Fruit fly (Drosophila melanogaster): ENCODE results near the gene ph-p.

The ph-p gene

dm6 chrX:2135868-2136787 is 2.0 kb downstream of the ph-p start:
- no peak for TF ChIP-seq CG8478 (optimal IDR thresholded peaks at IDR 0.05)
- no peak for TF ChIP-seq Dll (optimal IDR thresholded peaks at IDR 0.05)
- no peak for TF ChIP-seq EcR (GFP tag; optimal IDR thresholded peaks at IDR 0.05)
- TF ChIP-seq pan (optimal IDR thresholded peaks at IDR 0.05): no peak

- TF ChIP-seq EcR (GFP tag; optimal IDR thresholded peaks at IDR 0.05) (no peak), pan (optimal IDR thresholded peaks at IDR 0.05) (peak; percentile 60)
Measured at dm6 chrX:2134965-2135758, 3.0 kb downstream of the ph-p start.

dm6 chrX:2134226-2134880 is 3.8 kb downstream of the ph-p start:
- TF ChIP-seq EcR (GFP tag; optimal IDR thresholded peaks at IDR 0.05) (no peak), CG8478 (optimal IDR thresholded peaks at IDR 0.05) (no peak), psq (optimal IDR thresholded peaks at IDR 0.05) (no peak), Dll (optimal IDR thresholded peaks at IDR 0.05) (no peak), usp (GFP tag; optimal IDR thresholded peaks at IDR 0.05) (no peak), pan (optimal IDR thresholded peaks at IDR 0.05) (no peak)

- peak; percentile 10 for TF ChIP-seq CG8478 (optimal IDR thresholded peaks at IDR 0.05)
- no peak for TF ChIP-seq psq (optimal IDR thresholded peaks at IDR 0.05)
- TF ChIP-seq Dll (optimal IDR thresholded peaks at IDR 0.05): no peak
Measured at dm6 chrX:2125527-2126088, 12.6 kb downstream of the ph-p start.

- no peak for TF ChIP-seq EcR (GFP tag; optimal IDR thresholded peaks at IDR 0.05)
- no peak for TF ChIP-seq psq (optimal IDR thresholded peaks at IDR 0.05)
- no peak for TF ChIP-seq pan (optimal IDR thresholded peaks at IDR 0.05)
- TF ChIP-seq usp (GFP tag; optimal IDR thresholded peaks at IDR 0.05): no peak
Measured at dm6 chrX:2123965-2124688, 14.0 kb downstream of the ph-p start.

- TF ChIP-seq Dll (optimal IDR thresholded peaks at IDR 0.05): peak; percentile 18
- peak in 1 of 2 experiments; percentile 43 for TF ChIP-seq EcR (GFP tag; optimal IDR thresholded peaks at IDR 0.05)
- no peak for TF ChIP-seq pan (optimal IDR thresholded peaks at IDR 0.05)
- TF ChIP-seq CG8478 (optimal IDR thresholded peaks at IDR 0.05): peak; percentile 94
Measured at dm6 chrX:2123013-2123964, 14.9 kb downstream of the ph-p start, which contains the start of gene ph-d. Gene ph-d (minus strand): TSS chrX:2123286.

- TF ChIP-seq EcR (GFP tag; optimal IDR thresholded peaks at IDR 0.05) (no peak), Dll (optimal IDR thresholded peaks at IDR 0.05) (no peak), usp (GFP tag; optimal IDR thresholded peaks at IDR 0.05) (no peak), psq (optimal IDR thresholded peaks at IDR 0.05) (no peak), pan (optimal IDR thresholded peaks at IDR 0.05) (no peak), CG8478 (optimal IDR thresholded peaks at IDR 0.05) (no peak)
Measured at dm6 chrX:2121716-2122601, 16.2 kb downstream of the ph-p start.

- TF ChIP-seq usp (GFP tag; optimal IDR thresholded peaks at IDR 0.05) (no peak), pan (optimal IDR thresholded peaks at IDR 0.05) (no peak), EcR (GFP tag; optimal IDR thresholded peaks at IDR 0.05) (no peak), psq (optimal IDR thresholded peaks at IDR 0.05) (no peak), Dll (optimal IDR thresholded peaks at IDR 0.05) (no peak), CG8478 (optimal IDR thresholded peaks at IDR 0.05) (no peak)
Measured at dm6 chrX:2112660-2113059, 25.5 kb downstream of the ph-p start.

dm6 chrX:2108639-2109038 is 29.5 kb downstream of the ph-p start:
- no peak for TF ChIP-seq EcR (GFP tag; optimal IDR thresholded peaks at IDR 0.05)
- no peak for TF ChIP-seq pan (optimal IDR thresholded peaks at IDR 0.05)
- TF ChIP-seq usp (GFP tag; optimal IDR thresholded peaks at IDR 0.05): no peak
- TF ChIP-seq Dll (optimal IDR thresholded peaks at IDR 0.05): no peak
- no peak for TF ChIP-seq psq (optimal IDR thresholded peaks at IDR 0.05)

Measured in whole organism.